Fruit fly (Drosophila melanogaster): ENCODE results near the gene CG8300.

Gene CG8300

DNA sequence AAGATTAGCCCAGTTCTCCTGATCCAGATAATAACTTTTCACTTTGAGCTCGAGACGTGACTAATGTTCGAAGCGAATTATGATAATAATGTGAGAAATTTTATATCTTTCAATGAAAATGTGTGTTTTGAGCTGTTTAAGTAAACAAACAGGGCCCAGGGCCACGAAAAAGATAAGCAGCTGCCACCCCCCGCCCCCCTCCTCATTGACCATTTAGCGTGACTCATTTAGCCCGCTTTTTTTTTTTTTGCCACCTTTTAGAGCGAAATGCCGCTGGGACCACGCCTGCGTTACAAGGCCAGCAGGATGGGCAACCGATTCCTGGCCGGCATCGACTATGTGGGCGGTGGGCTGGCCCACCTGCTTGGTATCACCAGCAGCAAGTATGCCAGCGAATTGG, 848 bp downstream of the CG8300 start:
- TF ChIP-seq CG8478 (optimal IDR thresholded peaks at IDR 0.05) (no peak), psq (optimal IDR thresholded peaks at IDR 0.05) (no peak), pan (optimal IDR thresholded peaks at IDR 0.05) (no peak)

DNA sequence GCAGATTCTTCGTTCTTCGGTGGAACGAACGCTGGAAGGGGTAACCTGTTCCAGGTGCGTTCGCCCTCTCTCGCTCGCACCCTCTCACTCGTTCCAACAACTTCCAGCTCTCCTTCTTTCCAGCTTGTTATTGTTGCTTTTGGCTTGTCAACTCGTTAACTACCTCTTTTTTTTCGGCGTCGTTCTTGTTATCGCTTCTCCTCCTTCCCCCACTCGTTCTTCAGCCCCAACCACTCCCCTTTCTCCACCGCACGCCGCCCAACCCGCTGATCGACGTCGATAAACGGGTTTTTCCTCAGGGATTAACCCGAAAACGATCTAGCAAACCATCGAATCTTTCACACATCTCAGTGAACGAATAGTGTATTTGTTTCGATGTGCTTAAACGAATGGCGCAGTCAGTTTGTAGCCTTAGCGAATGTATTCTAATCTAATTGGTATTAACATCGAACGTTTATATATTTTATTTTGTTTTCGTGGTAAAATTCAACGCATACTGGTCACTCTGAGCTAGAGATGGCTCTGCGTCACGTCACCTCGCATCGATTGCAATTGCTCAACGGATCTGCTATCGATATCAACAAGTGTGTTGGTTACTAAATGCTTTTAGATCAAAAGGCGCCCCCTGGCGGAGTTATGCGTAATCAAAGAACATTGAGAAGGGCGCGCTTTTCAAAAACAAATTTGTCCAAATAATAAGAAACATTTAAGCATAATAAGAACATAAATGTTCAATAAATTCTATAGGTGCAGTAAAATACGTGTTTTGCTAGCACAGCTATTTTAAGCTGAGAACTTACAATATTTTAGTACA, 5.3 kb downstream of the CG8300 start, which contains the start of gene fz4:
fz4 (minus strand) TSS at position 529 of the 814 bp plus-strand sequence.
- TF ChIP-seq EcR (GFP tag; optimal IDR thresholded peaks at IDR 0.05) (no peak), psq (optimal IDR thresholded peaks at IDR 0.05) (no peak), Dll (optimal IDR thresholded peaks at IDR 0.05) (no peak), CG8478 (optimal IDR thresholded peaks at IDR 0.05) (no peak), pan (optimal IDR thresholded peaks at IDR 0.05) (no peak), usp (GFP tag; optimal IDR thresholded peaks at IDR 0.05) (no peak)

DNA sequence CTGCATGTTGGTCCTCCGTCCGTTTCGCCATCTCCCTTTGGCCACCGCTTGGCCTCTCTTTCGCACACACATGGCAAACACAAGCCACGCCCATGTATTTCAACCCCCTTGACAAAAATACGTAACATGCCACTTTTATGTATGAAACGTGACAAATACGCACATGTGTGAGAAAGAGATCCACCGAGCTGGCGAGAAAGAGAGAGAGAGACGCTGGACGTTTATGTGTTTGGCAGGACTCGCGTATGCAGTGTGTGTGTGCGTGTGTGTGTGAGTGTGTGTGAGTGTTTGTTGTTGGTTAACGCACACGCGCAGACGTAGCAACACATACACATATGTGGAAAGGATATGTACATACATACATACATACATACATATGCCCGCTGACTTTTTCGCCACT, 6.2 kb downstream of the CG8300 start:
- TF ChIP-seq psq (optimal IDR thresholded peaks at IDR 0.05): no peak
- no peak for TF ChIP-seq CG8478 (optimal IDR thresholded peaks at IDR 0.05)
- TF ChIP-seq EcR (GFP tag; optimal IDR thresholded peaks at IDR 0.05): no peak
- no peak for TF ChIP-seq pan (optimal IDR thresholded peaks at IDR 0.05)
- no peak for TF ChIP-seq usp (GFP tag; optimal IDR thresholded peaks at IDR 0.05)
- TF ChIP-seq Dll (optimal IDR thresholded peaks at IDR 0.05): no peak

DNA sequence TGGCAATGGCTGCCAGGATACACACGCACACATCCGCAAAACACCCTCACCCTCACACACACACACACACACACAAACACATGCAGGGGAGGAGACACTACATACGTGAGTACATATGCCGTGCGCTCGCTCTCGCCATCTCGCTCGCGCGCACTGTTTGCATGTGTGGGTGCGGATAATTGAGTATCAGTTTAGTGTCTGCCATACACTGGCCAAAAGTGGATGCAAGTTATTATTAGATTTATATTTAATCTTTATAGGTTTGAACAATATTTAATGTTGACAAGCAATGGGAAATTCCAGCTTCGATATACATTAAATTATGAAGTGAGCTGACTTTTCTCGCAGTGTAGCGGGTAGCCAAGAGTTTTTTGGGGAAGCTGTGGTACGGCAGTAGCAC, 13.0 kb downstream of the CG8300 start:
- no peak for TF ChIP-seq psq (optimal IDR thresholded peaks at IDR 0.05)

DNA sequence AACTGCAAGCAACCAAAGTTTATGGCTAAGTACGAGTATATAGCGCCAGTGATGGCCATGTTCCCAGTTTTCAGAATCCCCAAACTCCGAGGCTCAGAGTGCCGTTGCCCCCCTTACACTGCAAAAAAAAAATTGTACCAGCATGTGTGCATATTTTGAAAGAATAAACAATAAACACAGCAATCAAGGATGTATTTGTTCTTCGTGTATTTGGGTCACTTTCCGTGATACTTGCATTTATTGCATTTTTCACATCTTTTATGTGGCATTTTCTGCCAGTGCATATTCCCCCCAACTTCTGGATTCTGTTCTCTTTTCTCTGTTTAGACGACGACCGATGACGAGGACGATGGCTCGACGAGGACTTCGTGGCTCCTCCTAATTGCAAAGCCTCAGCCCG, 15.5 kb downstream of the CG8300 start:
- TF ChIP-seq usp (GFP tag; optimal IDR thresholded peaks at IDR 0.05): no peak
- no peak for TF ChIP-seq psq (optimal IDR thresholded peaks at IDR 0.05)

- TF ChIP-seq psq (optimal IDR thresholded peaks at IDR 0.05): no peak
- no peak for TF ChIP-seq pan (optimal IDR thresholded peaks at IDR 0.05)
- no peak for TF ChIP-seq EcR (GFP tag; optimal IDR thresholded peaks at IDR 0.05)
- TF ChIP-seq CG8478 (optimal IDR thresholded peaks at IDR 0.05): no peak
Observed at dm6 chrX:7122002-7122401, 17.3 kb downstream of the CG8300 start.

DNA sequence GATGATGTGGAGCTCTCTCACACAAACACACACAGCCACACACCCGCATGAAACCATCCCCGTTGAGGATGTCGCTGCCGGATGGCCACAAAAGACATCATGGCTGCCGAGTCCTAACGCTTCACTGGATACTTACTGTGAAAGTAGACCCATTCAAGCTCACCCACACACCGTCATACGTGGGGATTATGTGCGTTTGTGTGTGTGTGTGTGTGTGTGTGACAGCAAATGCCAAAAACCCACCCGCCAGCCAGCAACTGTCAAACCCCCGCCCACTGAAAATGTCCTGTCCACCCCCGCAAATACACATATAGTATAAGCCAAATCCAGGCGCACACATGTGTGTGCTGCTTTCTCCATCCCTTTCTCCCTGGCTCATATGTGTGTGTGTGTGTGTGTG, 19.8 kb downstream of the CG8300 start:
- no peak for TF ChIP-seq pan (optimal IDR thresholded peaks at IDR 0.05)
- TF ChIP-seq Dll (optimal IDR thresholded peaks at IDR 0.05): no peak
- TF ChIP-seq EcR (GFP tag; optimal IDR thresholded peaks at IDR 0.05): no peak
- no peak for TF ChIP-seq psq (optimal IDR thresholded peaks at IDR 0.05)
- TF ChIP-seq CG8478 (optimal IDR thresholded peaks at IDR 0.05): no peak
- TF ChIP-seq usp (GFP tag; optimal IDR thresholded peaks at IDR 0.05): no peak

DNA sequence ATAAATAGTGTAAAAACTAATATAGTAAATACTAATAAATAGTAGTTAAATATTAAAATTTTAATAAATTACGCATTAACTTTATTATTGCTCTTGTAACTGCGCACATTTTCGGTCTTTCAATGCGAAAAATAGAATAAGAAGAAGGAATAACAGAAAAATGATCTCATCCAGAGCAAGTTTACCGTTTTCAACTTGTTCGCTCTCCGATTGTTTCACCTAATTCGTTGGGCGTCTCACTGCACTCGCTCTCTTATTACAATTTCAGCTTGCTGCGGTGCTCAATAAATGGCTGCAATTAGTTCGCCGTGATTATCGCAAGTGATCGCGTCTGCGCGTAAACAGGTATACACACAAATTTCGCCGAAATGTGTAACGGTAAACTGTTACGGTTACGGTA, 32.7 kb downstream of the CG8300 start, which contains the start of gene Cph:
Cph (plus strand) TSS at position 301 of the 400 bp plus-strand sequence.
- TF ChIP-seq Dll (optimal IDR thresholded peaks at IDR 0.05) (no peak), pan (optimal IDR thresholded peaks at IDR 0.05) (no peak), psq (optimal IDR thresholded peaks at IDR 0.05) (no peak), CG8478 (optimal IDR thresholded peaks at IDR 0.05) (no peak), usp (GFP tag; optimal IDR thresholded peaks at IDR 0.05) (no peak), EcR (GFP tag; optimal IDR thresholded peaks at IDR 0.05) (no peak)

- TF ChIP-seq usp (GFP tag; optimal IDR thresholded peaks at IDR 0.05): no peak
- TF ChIP-seq psq (optimal IDR thresholded peaks at IDR 0.05): no peak
- TF ChIP-seq EcR (GFP tag; optimal IDR thresholded peaks at IDR 0.05): no peak
- no peak for TF ChIP-seq pan (optimal IDR thresholded peaks at IDR 0.05)
- TF ChIP-seq CG8478 (optimal IDR thresholded peaks at IDR 0.05): no peak
- TF ChIP-seq Dll (optimal IDR thresholded peaks at IDR 0.05): no peak
Observed at dm6 chrX:7139952-7140351, 35.3 kb downstream of the CG8300 start.

DNA sequence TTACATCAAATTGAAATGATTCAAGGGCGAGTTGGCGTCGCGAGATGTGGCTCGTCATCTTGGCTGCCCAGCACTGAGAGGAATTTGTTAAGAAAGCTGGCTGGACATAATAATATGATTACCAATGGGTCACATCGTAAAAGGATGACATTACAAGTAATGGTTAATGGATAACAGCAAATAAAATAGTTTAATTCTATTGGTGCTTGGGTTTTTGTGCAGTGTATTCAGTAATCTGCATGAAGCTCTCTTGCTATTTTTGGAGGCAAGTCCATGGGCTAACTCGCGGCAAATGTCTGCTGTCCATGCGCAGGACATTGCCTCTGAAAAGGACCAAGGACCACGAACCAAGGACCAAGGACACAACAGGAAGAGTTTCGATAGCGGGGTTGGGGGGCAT, 37.1 kb downstream of the CG8300 start:
- TF ChIP-seq EcR (GFP tag; optimal IDR thresholded peaks at IDR 0.05) (no peak), Dll (optimal IDR thresholded peaks at IDR 0.05) (no peak), CG8478 (optimal IDR thresholded peaks at IDR 0.05) (no peak)

- TF ChIP-seq pan (optimal IDR thresholded peaks at IDR 0.05) (no peak), usp (GFP tag; optimal IDR thresholded peaks at IDR 0.05) (no peak)
Observed at dm6 chrX:7151290-7152038, 46.8 kb downstream of the CG8300 start.

- TF ChIP-seq usp (GFP tag; optimal IDR thresholded peaks at IDR 0.05): no peak
Observed at dm6 chrX:7152851-7153250, 48.2 kb downstream of the CG8300 start.

Measured in whole organism.